Worm (Caenorhabditis elegans) whole organism, L4 larva: ENCODE data around the gene D1005.6.

Experiments
- Y48G9A.11 ChIP-seq: fragments of 200-800 bp; sonication (Bioruptor generic); IDR thresholded peaks from 2 replicates; pipeline ENCODE4 v1.3.6; 2022; ENCODE audit warnings: missing genetic modification reagents, missing genetic modification characterization, missing compliant biosample characterization
- aly-2 ChIP-seq: sonication (generic microtip); optimal IDR thresholded peaks from 2 replicates; lab custom pipeline; 2018; ENCODE audit warnings: missing biosample characterization, missing genetic modification characterization
- ceh-28 ChIP-seq: fragments of 150-350 bp; optimal IDR thresholded peaks from 2 replicates; lab custom pipeline; 2014; ENCODE audit warnings: missing biosample characterization, missing genetic modification reagents, missing genetic modification characterization
- ces-1 ChIP-seq: fragments of 150-350 bp; sonication (generic microtip); optimal IDR thresholded peaks from 4 replicates; lab custom pipeline; 2014; ENCODE audit warnings: missing biosample characterization, missing genetic modification reagents, missing genetic modification characterization
- daf-12 ChIP-seq: fragments of 150-350 bp; optimal IDR thresholded peaks from 2 replicates; lab custom pipeline; 2014; ENCODE audit warnings: missing biosample characterization, missing genetic modification reagents, missing genetic modification characterization
- lim-7 ChIP-seq: fragments of 200-800 bp; sonication (Bioruptor generic); IDR thresholded peaks from 2 replicates; pipeline ENCODE4 v1.3.6; 2022; ENCODE audit warnings: missing genetic modification characterization, missing compliant biosample characterization
- lin-13 ChIP-seq: fragments of 150-350 bp; optimal IDR thresholded peaks from 2 replicates; lab custom pipeline; 2014; ENCODE audit warnings: missing biosample characterization, missing genetic modification reagents, missing genetic modification characterization
- nhr-237 ChIP-seq: sonication (generic microtip); optimal IDR thresholded peaks from 2 replicates; lab custom pipeline; 2017; ENCODE audit warnings: missing biosample characterization, missing genetic modification characterization
- nhr-42 ChIP-seq: fragments of 200-800 bp; sonication (Bioruptor generic); IDR thresholded peaks from 2 replicates; pipeline ENCODE4 v1.3.6; 2022; ENCODE audit warnings: missing genetic modification characterization, missing compliant biosample characterization
- nhr-6 ChIP-seq: fragments of 150-350 bp; optimal IDR thresholded peaks from 2 replicates; lab custom pipeline; 2014; ENCODE audit warnings: missing biosample characterization, missing genetic modification characterization
- unc-130 ChIP-seq: sonication (generic microtip); optimal IDR thresholded peaks from 2 replicates; lab custom pipeline; 2016; ENCODE audit warnings: missing genetic modification reagents, missing genetic modification characterization, missing compliant biosample characterization

DNA sequence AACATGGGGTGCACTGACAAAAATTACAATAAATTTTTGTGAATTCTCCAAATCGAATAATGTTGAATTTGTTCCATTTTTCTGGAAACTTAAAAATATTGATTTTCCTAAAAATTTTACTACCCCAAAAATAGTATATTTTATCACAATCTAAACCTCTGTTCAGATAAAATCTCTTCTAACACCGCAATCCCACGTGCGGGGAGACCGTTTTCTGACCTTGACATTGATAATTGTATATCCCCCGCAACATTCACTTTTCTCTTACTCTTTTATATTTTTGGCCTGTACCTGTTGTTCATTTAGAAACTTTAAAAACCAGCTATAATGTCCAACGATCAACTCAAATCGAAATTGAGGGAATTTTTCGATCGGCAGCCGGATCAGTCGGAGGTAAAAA lies 5.8 kb downstream of the D1005.6 start, which contains the start of gene D1005.2:
- TF ChIP-seq ceh-28 (tag; lab: Kevin White, UChicago) (no peak), Y48G9A.11 (GFP tag; lab: Robert Waterston, UW) (no peak), unc-130 (GFP tag; lab: Kevin White, UChicago) (no peak), lin-13 (GFP tag; lab: Kevin White, UChicago) (no peak), nhr-6 (tag; lab: Kevin White, UChicago) (no peak), ces-1 (no peak), nhr-237 (tag; lab: Kevin White, UChicago) (no peak), nhr-42 (no peak), lim-7 (no peak), aly-2 (no peak), daf-12 (tag; lab: Kevin White, UChicago) (no peak)
